Worm (Caenorhabditis elegans) whole organism, L4/young adult: Measurements from ENCODE around the gene srp-2.

ENCODE experiments used
- W03F9.2 ChIP-seq: fragments of 150-350 bp; optimal IDR thresholded peaks from 2 replicates; lab custom pipeline; 2014; ENCODE audit warnings: missing biosample characterization, missing genetic modification characterization
- dao-5 ChIP-seq: sonication (generic microtip); optimal IDR thresholded peaks from 2 replicates; lab custom pipeline; 2016; ENCODE audit warnings: missing genotype, missing genetic modification characterization, moderate library complexity, missing compliant biosample characterization

DNA sequence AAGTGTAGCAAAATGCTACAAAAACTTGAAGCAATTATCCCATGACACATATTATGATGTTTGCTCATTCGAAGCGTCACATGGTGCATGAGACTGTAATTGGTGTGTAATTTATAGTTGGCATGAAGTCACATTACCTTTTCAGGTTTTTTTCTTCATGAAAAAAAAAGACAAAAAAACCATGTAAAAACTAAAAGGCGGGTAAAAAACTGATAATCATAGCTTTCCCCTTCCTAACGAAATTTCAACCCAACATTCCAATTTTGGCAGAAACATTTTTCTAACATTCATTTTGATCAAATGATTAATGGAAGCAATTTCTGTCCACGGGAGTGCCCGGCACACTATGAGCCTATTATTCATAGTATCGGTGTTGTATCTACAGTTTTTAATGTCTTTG, 14.4 kb upstream of the srp-2 start, which contains the start of gene sri-4:
- TF ChIP-seq W03F9.2 (tag; lab: Kevin White, UChicago) = no peak
- TF ChIP-seq dao-5 (tag; lab: Kevin White, UChicago) = no peak
